Worm (Caenorhabditis elegans) whole organism, L2 larva: Measurements from ENCODE around the gene ttr-6.

ENCODE experiments used
- C34F6.9 ChIP-seq: fragments of 150-350 bp; optimal IDR thresholded peaks from 2 replicates; lab custom pipeline; 2014; ENCODE audit warnings: missing biosample characterization, missing genetic modification characterization
- R02D3.7 ChIP-seq: fragments of 150-350 bp; optimal IDR thresholded peaks from 2 replicates; lab custom pipeline; 2014; ENCODE audit warnings: missing biosample characterization, missing genetic modification characterization
- ZK546.5 ChIP-seq: sonication (generic microtip); optimal IDR thresholded peaks from 2 replicates; lab custom pipeline; 2017; ENCODE audit warnings: missing biosample characterization, missing genetic modification characterization
- ama-1 ChIP-seq: fragments of 150-350 bp; optimal IDR thresholded peaks from 2 replicates; lab custom pipeline; 2018; ENCODE audit warnings: inconsistent platforms
- crh-2 ChIP-seq: sonication (generic microtip); optimal IDR thresholded peaks from 2 replicates; lab custom pipeline; 2017; ENCODE audit warnings: missing biosample characterization, missing genetic modification characterization
- elt-3 ChIP-seq: sonication (generic microtip); optimal IDR thresholded peaks from 2 replicates; lab custom pipeline; 2017; ENCODE audit warnings: missing biosample characterization, missing genetic modification characterization
- lin-13 ChIP-seq: fragments of 150-350 bp; optimal IDR thresholded peaks from 2 replicates; lab custom pipeline; 2014; ENCODE audit warnings: missing biosample characterization, missing genetic modification reagents, missing genetic modification characterization
- lsy-2 ChIP-seq, 2 experiments: fragments of 150-350 bp in 1 of 2; sonication (generic microtip) in 1 of 2; optimal IDR thresholded peaks; 2 replicates each; lab custom pipeline; 2014 to 2017; ENCODE audit warnings: missing biosample characterization in 2 of 2, missing genetic modification characterization in 2 of 2
- nhr-10 ChIP-seq: sonication (generic microtip); optimal IDR thresholded peaks from 2 replicates; lab custom pipeline; 2017; ENCODE audit warnings: missing biosample characterization, missing genetic modification characterization
- nhr-12 ChIP-seq: fragments of 150-350 bp; optimal IDR thresholded peaks from 2 replicates; lab custom pipeline; 2014; ENCODE audit warnings: missing biosample characterization, missing genetic modification characterization
- zag-1 ChIP-seq: fragments of 150-350 bp; optimal IDR thresholded peaks from 2 replicates; lab custom pipeline; 2014; ENCODE audit warnings: missing biosample characterization, missing genetic modification characterization
- ztf-11 ChIP-seq: sonication (generic microtip); optimal IDR thresholded peaks from 2 replicates; lab custom pipeline; 2017; ENCODE audit warnings: missing biosample characterization, missing genetic modification characterization

ce11 chrX:6607599-6607998 lies 10.7 kb upstream of the ttr-6 start:
- TF ChIP-seq nhr-10 (no peak), elt-3 (tag; lab: Kevin White, UChicago) (no peak), nhr-12 (tag; lab: Kevin White, UChicago) (no peak), lin-13 (GFP tag; lab: Kevin White, UChicago) (no peak), ZK546.5 (tag; lab: Kevin White, UChicago) (no peak), lsy-2 (tag; optimal IDR thresholded peaks at IDR 0.05; lab: Kevin White, UChicago) (no peak), zag-1 (no peak), crh-2 (no peak), R02D3.7 (tag; lab: Kevin White, UChicago) (no peak), C34F6.9 (no peak), ama-1 (lab: Kevin White, UChicago) (no peak), ztf-11 (no peak)
